Fruit fly (Drosophila melanogaster) whole organism, embryonic: Measurements from ENCODE around the gene CG10663.
A peak's percentile ranks its signal among the peaks of the same experiment; 100 is the strongest.

Source experiments
- Ada2b ChIP-seq: fragments of 200-800 bp; sonication (Bioruptor generic); IDR thresholded peaks from 2 replicates; pipeline ENCODE4 v1.3.6; 2022; ENCODE audit warnings: missing biosample characterization, missing genetic modification characterization
- Atf6 ChIP-seq: fragments of 200-800 bp; sonication (Bioruptor generic); IDR thresholded peaks from 2 replicates; pipeline ENCODE4 v1.3.6; 2022; ENCODE audit warnings: missing biosample characterization, missing genetic modification characterization
- CG12155 ChIP-seq: fragments of 200-800 bp; sonication (Bioruptor generic); optimal IDR thresholded peaks from 3 replicates; lab custom pipeline; 2016; ENCODE audit warnings: missing biosample characterization, missing genetic modification characterization
- CG12299 ChIP-seq: fragments of 200-800 bp; sonication (Bioruptor generic); optimal IDR thresholded peaks from 2 replicates; lab custom pipeline; 2018; ENCODE audit warnings: missing biosample characterization, mild to moderate bottlenecking, missing genetic modification characterization
- CG12942 ChIP-seq: fragments of 200-800 bp; sonication (Bioruptor generic); optimal IDR thresholded peaks from 3 replicates; lab custom pipeline; 2016; ENCODE audit warnings: missing biosample characterization, missing genetic modification characterization
- CG13424 ChIP-seq: fragments of 200-800 bp; sonication (Bioruptor generic); optimal IDR thresholded peaks from 2 replicates; lab custom pipeline; 2019; ENCODE audit warnings: missing biosample characterization, mild to moderate bottlenecking, missing genetic modification characterization, moderate library complexity
- CG14050 ChIP-seq: fragments of 200-800 bp; sonication (Bioruptor generic); IDR thresholded peaks from 3 replicates; pipeline ENCODE4 v1.3.6; 2022; ENCODE audit warnings: missing biosample characterization, missing genetic modification characterization
- CG16813 ChIP-seq: fragments of 200-800 bp; sonication (Bioruptor generic); IDR thresholded peaks from 3 replicates; pipeline ENCODE4 v1.3.6; 2022; ENCODE audit warnings: missing biosample characterization, missing genetic modification characterization; ENCODE audit not compliant: partially characterized antibody
- CG17568 ChIP-seq: fragments of 200-800 bp; sonication (Bioruptor generic); optimal IDR thresholded peaks from 2 replicates; lab custom pipeline; 2018; ENCODE audit warnings: missing biosample characterization, mild to moderate bottlenecking, missing genetic modification characterization, moderate library complexity
- CG3163 ChIP-seq: fragments of 200-800 bp; sonication (Bioruptor generic); optimal IDR thresholded peaks from 3 replicates; lab custom pipeline; 2016; ENCODE audit warnings: missing biosample characterization, missing genetic modification characterization
- CG32532 ChIP-seq: fragments of 200-800 bp; sonication (Bioruptor generic); IDR thresholded peaks from 2 replicates; pipeline ENCODE4 v1.3.6; 2022; ENCODE audit warnings: missing biosample characterization, missing genetic modification characterization
- CG4707 ChIP-seq: fragments of 200-800 bp; sonication (Bioruptor generic); optimal IDR thresholded peaks from 2 replicates; lab custom pipeline; 2018; ENCODE audit warnings: missing biosample characterization, mild to moderate bottlenecking, missing genetic modification characterization, moderate library complexity
- CG5245 ChIP-seq: fragments of 200-800 bp; sonication (Bioruptor generic); optimal IDR thresholded peaks from 3 replicates; lab custom pipeline; 2016; ENCODE audit warnings: missing biosample characterization, missing genetic modification characterization
- CG7556 ChIP-seq: fragments of 200-800 bp; sonication (Bioruptor generic); optimal IDR thresholded peaks from 2 replicates; lab custom pipeline; 2017; ENCODE audit warnings: missing biosample characterization, mild to moderate bottlenecking, missing genetic modification characterization
- CG8359 ChIP-seq: fragments of 200-800 bp; sonication (Bioruptor generic); optimal IDR thresholded peaks from 2 replicates; lab custom pipeline; 2017; ENCODE audit warnings: missing biosample characterization, mild to moderate bottlenecking, missing genetic modification characterization, borderline replicate concordance
- CG8388 ChIP-seq: fragments of 200-800 bp; sonication (Bioruptor generic); optimal IDR thresholded peaks from 2 replicates; lab custom pipeline; 2019; ENCODE audit warnings: missing biosample characterization, mild to moderate bottlenecking, missing genetic modification characterization, moderate library complexity
- CG9727 ChIP-seq: fragments of 200-800 bp; sonication (Bioruptor generic); optimal IDR thresholded peaks from 3 replicates; lab custom pipeline; 2017; ENCODE audit warnings: missing biosample characterization, mild to moderate bottlenecking, missing genetic modification characterization
- Gug ChIP-seq: fragments of 200-800 bp; sonication (Bioruptor generic); IDR thresholded peaks from 4 replicates; pipeline ENCODE4 v1.3.6; 2022; ENCODE audit warnings: missing biosample characterization, missing genetic modification characterization
- Hmr ChIP-seq: fragments of 200-800 bp; sonication (Bioruptor generic); optimal IDR thresholded peaks from 3 replicates; lab custom pipeline; 2017; ENCODE audit warnings: mild to moderate bottlenecking, missing biosample characterization, missing genetic modification reagents, missing genetic modification characterization
- Hr3 ChIP-seq: fragments of 200-800 bp; sonication (Bioruptor generic); optimal IDR thresholded peaks from 3 replicates; lab custom pipeline; 2016; ENCODE audit warnings: missing biosample characterization, missing genetic modification characterization
- Kr ChIP-seq: fragments of 200-800 bp; sonication (Bioruptor generic); optimal IDR thresholded peaks from 2 replicates; lab custom pipeline; 2017; ENCODE audit warnings: missing biosample characterization, mild to moderate bottlenecking, missing genetic modification characterization
- NFAT ChIP-seq: fragments of 200-800 bp; sonication (Bioruptor generic); IDR thresholded peaks from 2 replicates; pipeline ENCODE4 v1.3.6; 2022; ENCODE audit warnings: missing biosample characterization, missing genetic modification characterization
- Oaz ChIP-seq: fragments of 200-800 bp; sonication (Bioruptor generic); IDR thresholded peaks from 2 replicates; pipeline ENCODE4 v1.3.6; 2022; ENCODE audit warnings: missing biosample characterization, missing genetic modification characterization
- Sry-β ChIP-seq: fragments of 200-800 bp; sonication (Bioruptor generic); optimal IDR thresholded peaks from 2 replicates; lab custom pipeline; 2018; ENCODE audit warnings: missing biosample characterization, mild to moderate bottlenecking, missing genetic modification characterization, moderate library complexity
- Stat92E ChIP-seq, 3 experiments: fragments of >200 bp in 2 of 3; fragments of 200-800 bp in 1 of 3; sonication (Bioruptor generic) in 1 of 3; optimal IDR thresholded peaks; 2 replicates each; lab custom pipeline; 2017 to 2019; ENCODE audit warnings: missing biosample characterization in 3 of 3, missing genetic modification characterization in 3 of 3, mild to moderate bottlenecking in 1 of 3, moderate library complexity in 1 of 3
- Taf1 ChIP-seq: fragments of 200-800 bp; sonication (Bioruptor generic); IDR thresholded peaks from 2 replicates; pipeline ENCODE4 v1.3.6; 2022; ENCODE audit warnings: missing biosample characterization, missing genetic modification characterization
- bsh ChIP-seq, 2 experiments: fragments of 200-800 bp; sonication (Bioruptor generic); optimal IDR thresholded peaks; 2 replicates each; lab custom pipeline; 2017 to 2018; ENCODE audit warnings: mild to moderate bottlenecking in 2 of 2, missing biosample characterization in 2 of 2, missing genetic modification characterization in 2 of 2, moderate library complexity in 1 of 2
- disco-r ChIP-seq: fragments of 200-800 bp; sonication (Bioruptor generic); optimal IDR thresholded peaks from 2 replicates; lab custom pipeline; 2016; ENCODE audit warnings: missing biosample characterization, missing genetic modification characterization
- dm ChIP-seq: fragments of 200-800 bp; sonication (Bioruptor generic); optimal IDR thresholded peaks from 3 replicates; lab custom pipeline; 2016; ENCODE audit warnings: missing biosample characterization, missing genetic modification characterization
- dmrt11E ChIP-seq: fragments of 200-800 bp; sonication (Bioruptor generic); optimal IDR thresholded peaks from 3 replicates; lab custom pipeline; 2018; ENCODE audit warnings: missing biosample characterization, mild to moderate bottlenecking, missing genetic modification characterization, moderate library complexity
- dmrt99B ChIP-seq: fragments of 200-800 bp; sonication (Bioruptor generic); optimal IDR thresholded peaks from 2 replicates; lab custom pipeline; 2018; ENCODE audit warnings: missing biosample characterization, mild to moderate bottlenecking, missing genetic modification characterization, moderate library complexity
- dpn ChIP-seq, 2 experiments: fragments of 200-800 bp; sonication (Bioruptor generic); optimal IDR thresholded peaks; 3 replicates each; lab custom pipeline; 2016; ENCODE audit warnings: missing biosample characterization in 2 of 2, missing genetic modification characterization in 2 of 2
- en ChIP-seq: fragments of 200-800 bp; sonication (Bioruptor generic); optimal IDR thresholded peaks from 2 replicates; lab custom pipeline; 2016; ENCODE audit warnings: missing biosample characterization, missing genetic modification characterization
- eyg ChIP-seq: fragments of 200-800 bp; sonication (Bioruptor generic); optimal IDR thresholded peaks from 3 replicates; lab custom pipeline; 2016; ENCODE audit warnings: missing biosample characterization, missing genetic modification characterization
- ftz-f1 ChIP-seq: fragments of 200-800 bp; sonication (Bioruptor generic); optimal IDR thresholded peaks from 2 replicates; lab custom pipeline; 2016; ENCODE audit warnings: missing biosample characterization, missing genetic modification characterization
- gfzf ChIP-seq: fragments of 200-800 bp; sonication (Bioruptor generic); optimal IDR thresholded peaks from 2 replicates; lab custom pipeline; 2016; ENCODE audit warnings: missing biosample characterization, mild to moderate bottlenecking, missing genetic modification characterization, moderate library complexity
- grn ChIP-seq: fragments of 200-800 bp; sonication (Bioruptor generic); optimal IDR thresholded peaks from 3 replicates; lab custom pipeline; 2017; ENCODE audit warnings: missing biosample characterization, missing genetic modification characterization
- gsb ChIP-seq: fragments of 200-800 bp; sonication (Bioruptor generic); IDR thresholded peaks from 2 replicates; pipeline ENCODE4 v1.3.6; 2022; ENCODE audit warnings: missing biosample characterization, missing genetic modification characterization
- her ChIP-seq: fragments of 200-800 bp; sonication (Bioruptor generic); optimal IDR thresholded peaks from 2 replicates; lab custom pipeline; 2016; ENCODE audit warnings: missing biosample characterization, missing genetic modification characterization
- nau ChIP-seq: fragments of 200-800 bp; sonication (Bioruptor generic); optimal IDR thresholded peaks from 3 replicates; lab custom pipeline; 2017; ENCODE audit warnings: missing biosample characterization, mild to moderate bottlenecking, missing genetic modification characterization, missing genetic modification reagents
- nom ChIP-seq: fragments of 200-800 bp; sonication (Bioruptor generic); optimal IDR thresholded peaks from 2 replicates; lab custom pipeline; 2017; ENCODE audit warnings: missing biosample characterization, missing genetic modification characterization, mild to moderate bottlenecking, moderate library complexity, missing genetic modification reagents
- peb ChIP-seq: fragments of 200-800 bp; sonication (Bioruptor generic); IDR thresholded peaks from 2 replicates; pipeline ENCODE4 v1.3.6; 2022; ENCODE audit warnings: missing biosample characterization, missing genetic modification characterization
- pros ChIP-seq: fragments of 200-800 bp; sonication (Bioruptor generic); optimal IDR thresholded peaks from 3 replicates; lab custom pipeline; 2019; ENCODE audit warnings: missing biosample characterization, mild to moderate bottlenecking, missing genetic modification characterization, moderate library complexity
- sens-2 ChIP-seq: fragments of 200-800 bp; sonication (Bioruptor generic); IDR thresholded peaks from 2 replicates; pipeline ENCODE4 v1.3.6; 2022; ENCODE audit warnings: missing biosample characterization, missing genetic modification characterization
- sim ChIP-seq: fragments of 200-800 bp; sonication (Bioruptor generic); IDR thresholded peaks from 2 replicates; pipeline ENCODE4 v1.3.6; 2022; ENCODE audit warnings: missing biosample characterization, missing genetic modification characterization
- sqz ChIP-seq: fragments of 200-800 bp; sonication (Bioruptor generic); optimal IDR thresholded peaks from 3 replicates; lab custom pipeline; 2018; ENCODE audit warnings: missing biosample characterization, mild to moderate bottlenecking, missing genetic modification characterization
- vfl ChIP-seq: fragments of 200-800 bp; sonication (Bioruptor generic); optimal IDR thresholded peaks from 2 replicates; lab custom pipeline; 2016; ENCODE audit warnings: missing biosample characterization, missing genetic modification characterization
- wek ChIP-seq: fragments of 200-800 bp; sonication (Bioruptor generic); optimal IDR thresholded peaks from 3 replicates; lab custom pipeline; 2018; ENCODE audit warnings: missing biosample characterization, mild to moderate bottlenecking, missing genetic modification characterization, moderate library complexity
- zf30C ChIP-seq: fragments of 200-800 bp; sonication (Bioruptor generic); optimal IDR thresholded peaks from 3 replicates; lab custom pipeline; 2018; ENCODE audit warnings: missing biosample characterization, mild to moderate bottlenecking, missing genetic modification characterization

The CG10663 gene

dm6 chr3L:12503865-12504650, 19.2 kb upstream of the CG10663 start, which contains the start of the genes CG10646 and vih (continued):
- TF ChIP-seq Ada2b (GFP tag; lab: Robert Waterston, UW) (0 out of 2 replicates have a peak, but pooled peaks have one; percentile 18), zf30C (GFP tag; lab: Kevin White, UChicago) (peak; percentile 2), ftz-f1 (peak; percentile 25), en (no peak), wek (GFP tag; lab: Kevin White, UChicago) (no peak), sqz (GFP tag; lab: Kevin White, UChicago) (peak; percentile 68), Hr3 (GFP tag; lab: Kevin White, UChicago) (peak; percentile 62), CG14050 (GFP tag; lab: Robert Waterston, UW) (no peak), grn (no peak), dmrt11E (peak; percentile 56), Atf6 (GFP tag; lab: Robert Waterston, UW) (no peak), CG5245 (GFP tag; lab: Kevin White, UChicago) (no peak), Taf1 (GFP tag; lab: Robert Waterston, UW) (no peak), Stat92E (GFP tag; optimal IDR thresholded peaks at IDR 0.05; lab: Kevin White, UChicago) (no peak), dmrt99B (peak; percentile 14), CG12942 (GFP tag; lab: Kevin White, UChicago) (peak; percentile 7), dm (GFP tag; lab: Kevin White, UChicago) (no peak), peb (GFP tag; lab: Robert Waterston, UW) (no peak), CG12155 (peak; percentile 63), NFAT (GFP tag; lab: Robert Waterston, UW) (peak; percentile 35; the same call in 1 of the 2 replicates), CG9727 (GFP tag; lab: Kevin White, UChicago) (peak; percentile 55), sim (GFP tag; lab: Robert Waterston, UW) (no peak), pros (GFP tag; lab: Kevin White, UChicago) (no peak), vfl (GFP tag; lab: Kevin White, UChicago) (no peak), CG8388 (GFP tag; lab: Kevin White, UChicago) (peak; percentile 26), her (GFP tag; lab: Kevin White, UChicago) (no peak), eyg (GFP tag; lab: Kevin White, UChicago) (no peak), bsh (GFP tag; optimal IDR thresholded peaks at IDR 0.05; lab: Kevin White, UChicago) (peak in 1 of 2 experiments; percentile 35), gsb (GFP tag; lab: Robert Waterston, UW) (no peak), Sry-β (GFP tag; lab: Kevin White, UChicago) (peak; percentile 42), nau (GFP tag; lab: Kevin White, UChicago) (no peak), Kr (GFP tag; lab: Kevin White, UChicago) (no peak), CG8359 (no peak), sens-2 (GFP tag; lab: Robert Waterston, UW) (no peak), Oaz (GFP tag; lab: Robert Waterston, UW) (no peak), Gug (GFP tag; lab: Robert Waterston, UW) (no peak; the same call in 3 of the 4 replicates), dpn (GFP tag; optimal IDR thresholded peaks at IDR 0.05; lab: Kevin White, UChicago) (peak; percentile 31 to 43), Hmr (GFP tag; lab: Kevin White, UChicago) (peak; percentile 68), CG7556 (GFP tag; lab: Kevin White, UChicago) (peak; percentile 40), CG32532 (no peak), gfzf (peak; percentile 71), disco-r (GFP tag; lab: Kevin White, UChicago) (no peak), nom (GFP tag; lab: Kevin White, UChicago) (peak; percentile 55), CG3163 (GFP tag; lab: Kevin White, UChicago) (no peak), CG17568 (GFP tag; lab: Kevin White, UChicago) (no peak), CG13424 (tag; lab: Kevin White, UChicago) (peak; percentile 61), CG4707 (no peak), CG12299 (no peak), CG16813 (GFP tag; lab: Robert Waterston, UW) (no peak)
